Fruit fly (Drosophila melanogaster) whole organism, adult: ENCODE results near the gene CG14125.
A peak's percentile ranks its signal among the peaks of the same experiment; 100 is the strongest.

Experiments
- CG11617 ChIP-seq: fragments of 200-800 bp; sonication (Bioruptor generic); optimal IDR thresholded peaks from 2 replicates; lab custom pipeline; 2017; ENCODE audit warnings: mild to moderate bottlenecking, missing biosample characterization, missing genetic modification reagents, missing genetic modification characterization
- CG12768 ChIP-seq: fragments of 200-800 bp; sonication (Bioruptor generic); optimal IDR thresholded peaks from 2 replicates; lab custom pipeline; 2017; ENCODE audit warnings: missing biosample characterization, missing genetic modification characterization, mild to moderate bottlenecking, moderate library complexity, missing genetic modification reagents
- CG14711 ChIP-seq: fragments of 200-800 bp; sonication (Bioruptor generic); optimal IDR thresholded peaks from 2 replicates; lab custom pipeline; 2018; ENCODE audit warnings: missing biosample characterization, mild to moderate bottlenecking, missing genetic modification characterization, moderate library complexity
- CG1620 ChIP-seq: fragments of 200-800 bp; sonication (Bioruptor generic); optimal IDR thresholded peaks from 2 replicates; lab custom pipeline; 2016; ENCODE audit warnings: missing biosample characterization, missing genetic modification characterization
- CG33017 ChIP-seq: fragments of 200-800 bp; sonication (Bioruptor generic); optimal IDR thresholded peaks from 2 replicates; lab custom pipeline; 2018; ENCODE audit warnings: missing biosample characterization, mild to moderate bottlenecking, missing genetic modification characterization, moderate library complexity
- CG5204 ChIP-seq: fragments of 200-800 bp; sonication (Bioruptor generic); optimal IDR thresholded peaks from 2 replicates; lab custom pipeline; 2016; ENCODE audit warnings: missing biosample characterization, missing genetic modification characterization
- CG7045 ChIP-seq: fragments of 200-800 bp; sonication (Bioruptor generic); optimal IDR thresholded peaks from 2 replicates; lab custom pipeline; 2017; ENCODE audit warnings: missing biosample characterization, mild to moderate bottlenecking, missing genetic modification characterization
- CG7101 ChIP-seq: fragments of 200-800 bp; sonication (Bioruptor generic); optimal IDR thresholded peaks from 2 replicates; lab custom pipeline; 2018; ENCODE audit warnings: missing biosample characterization, mild to moderate bottlenecking, missing genetic modification characterization, moderate library complexity
- Clk ChIP-seq: fragments of 200-800 bp; sonication (Bioruptor generic); optimal IDR thresholded peaks from 2 replicates; lab custom pipeline; 2017; ENCODE audit warnings: missing biosample characterization, missing genetic modification characterization
- Crg-1 ChIP-seq: fragments of 200-800 bp; sonication (Bioruptor generic); optimal IDR thresholded peaks from 2 replicates; lab custom pipeline; 2016; ENCODE audit warnings: missing biosample characterization, missing genetic modification characterization
- Hr96 ChIP-seq: fragments of 200-800 bp; sonication (Bioruptor generic); optimal IDR thresholded peaks from 2 replicates; lab custom pipeline; 2016; ENCODE audit warnings: missing biosample characterization, missing genetic modification characterization
- Mnt ChIP-seq: fragments of 200-800 bp; sonication (Bioruptor generic); optimal IDR thresholded peaks from 2 replicates; lab custom pipeline; 2016; ENCODE audit warnings: missing biosample characterization, mild to moderate bottlenecking, missing genetic modification characterization
- bab1 ChIP-seq: fragments of 200-800 bp; sonication (Bioruptor generic); optimal IDR thresholded peaks from 3 replicates; lab custom pipeline; 2019; ENCODE audit warnings: missing biosample characterization, mild to moderate bottlenecking, missing genetic modification characterization, moderate library complexity
- cic ChIP-seq: fragments of 200-800 bp; sonication (Bioruptor generic); optimal IDR thresholded peaks from 2 replicates; lab custom pipeline; 2017; ENCODE audit warnings: missing biosample characterization, mild to moderate bottlenecking, missing genetic modification characterization, moderate library complexity
- cnc ChIP-seq, 2 experiments: fragments of >200 bp; optimal IDR thresholded peaks; 2 replicates each; lab custom pipeline; 2017
- kay ChIP-seq: fragments of 200-800 bp; sonication (Bioruptor generic); peaks from one replicate; lab custom pipeline; 2016; ENCODE audit warnings: missing biosample characterization, missing genetic modification characterization, borderline replicate concordance
- ovo ChIP-seq: fragments of 200-800 bp; sonication (Bioruptor generic); optimal IDR thresholded peaks from 2 replicates; lab custom pipeline; 2016; ENCODE audit warnings: missing biosample characterization, missing genetic modification characterization
- pad ChIP-seq: fragments of 200-800 bp; sonication (Bioruptor generic); optimal IDR thresholded peaks from 3 replicates; lab custom pipeline; 2017; ENCODE audit warnings: missing biosample characterization, missing genetic modification characterization, mild to moderate bottlenecking, moderate library complexity, missing genetic modification reagents
- tj ChIP-seq: fragments of 200-800 bp; sonication (Bioruptor generic); optimal IDR thresholded peaks from 3 replicates; lab custom pipeline; 2017; ENCODE audit warnings: missing biosample characterization, mild to moderate bottlenecking, missing genetic modification characterization, moderate library complexity
- toe ChIP-seq: fragments of 200-800 bp; sonication (Bioruptor generic); optimal IDR thresholded peaks from 2 replicates; lab custom pipeline; 2016; ENCODE audit warnings: missing biosample characterization, missing genetic modification characterization

Gene CG14125

DNA sequence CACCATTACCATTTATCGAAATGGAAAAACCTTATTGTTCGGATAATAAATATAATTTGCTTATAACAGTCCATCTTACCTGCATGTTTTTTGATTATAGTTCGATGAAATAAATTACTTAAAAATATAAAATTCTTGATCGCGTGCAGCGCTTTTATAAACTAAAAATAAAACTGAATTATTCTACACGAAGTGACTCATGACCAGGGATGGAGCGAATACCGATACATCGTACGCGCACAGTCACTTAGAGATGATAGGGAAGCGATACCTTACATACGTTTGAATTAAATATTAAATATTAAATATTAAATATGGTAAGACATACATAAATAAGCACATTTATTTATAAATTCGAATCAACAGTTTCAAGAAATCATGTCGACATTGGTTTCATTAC is 18.3 kb downstream of the CG14125 start, which contains the start of gene viaf:
Gene viaf, minus strand, starts transcription at position 220 of the 400 bp plus-strand sequence.
- TF ChIP-seq CG11617 (GFP tag; lab: Kevin White, UChicago) (peak; percentile 31), CG33017 (no peak), CG14711 (tag; lab: Kevin White, UChicago) (peak; percentile 17), CG5204 (GFP tag; lab: Kevin White, UChicago) (peak; percentile 3), CG7101 (tag; lab: Kevin White, UChicago) (peak; percentile 46), Hr96 (GFP tag; lab: Kevin White, UChicago) (no peak), Mnt (peak; percentile 53), toe (peak; percentile 26), bab1 (GFP tag; lab: Kevin White, UChicago) (peak; percentile 78), CG1620 (peak; percentile 27), cic (GFP tag; lab: Kevin White, UChicago) (no peak), kay (peak; percentile 99)

DNA sequence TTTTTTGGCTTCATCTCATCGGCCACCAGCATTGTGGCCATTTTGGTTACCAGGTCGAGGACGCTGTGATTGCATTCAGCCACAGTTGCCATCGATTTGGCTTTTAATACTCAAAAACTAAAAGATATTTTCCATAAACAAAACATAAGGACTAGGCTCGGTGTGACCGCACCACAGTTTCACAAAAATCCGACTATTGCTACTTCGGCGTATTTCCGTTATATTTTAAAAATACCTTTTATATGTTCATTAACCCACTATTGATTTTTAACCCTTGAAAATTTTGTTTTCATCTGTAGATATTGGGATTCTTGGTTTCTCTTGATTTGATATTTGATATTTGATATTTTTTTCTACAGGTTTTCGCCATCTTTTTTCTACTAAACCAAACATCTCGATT is 23.3 kb downstream of the CG14125 start, which contains the start of gene Grip163:
Gene Grip163, minus strand, starts transcription at position 180 of the 400 bp plus-strand sequence.
- TF ChIP-seq Clk (GFP tag; lab: Kevin White, UChicago) (no peak), Hr96 (GFP tag; lab: Kevin White, UChicago) (no peak), CG7101 (tag; lab: Kevin White, UChicago) (no peak), CG33017 (no peak), cic (GFP tag; lab: Kevin White, UChicago) (no peak), CG7045 (GFP tag; lab: Kevin White, UChicago) (no peak), bab1 (GFP tag; lab: Kevin White, UChicago) (no peak), Mnt (no peak)

DNA sequence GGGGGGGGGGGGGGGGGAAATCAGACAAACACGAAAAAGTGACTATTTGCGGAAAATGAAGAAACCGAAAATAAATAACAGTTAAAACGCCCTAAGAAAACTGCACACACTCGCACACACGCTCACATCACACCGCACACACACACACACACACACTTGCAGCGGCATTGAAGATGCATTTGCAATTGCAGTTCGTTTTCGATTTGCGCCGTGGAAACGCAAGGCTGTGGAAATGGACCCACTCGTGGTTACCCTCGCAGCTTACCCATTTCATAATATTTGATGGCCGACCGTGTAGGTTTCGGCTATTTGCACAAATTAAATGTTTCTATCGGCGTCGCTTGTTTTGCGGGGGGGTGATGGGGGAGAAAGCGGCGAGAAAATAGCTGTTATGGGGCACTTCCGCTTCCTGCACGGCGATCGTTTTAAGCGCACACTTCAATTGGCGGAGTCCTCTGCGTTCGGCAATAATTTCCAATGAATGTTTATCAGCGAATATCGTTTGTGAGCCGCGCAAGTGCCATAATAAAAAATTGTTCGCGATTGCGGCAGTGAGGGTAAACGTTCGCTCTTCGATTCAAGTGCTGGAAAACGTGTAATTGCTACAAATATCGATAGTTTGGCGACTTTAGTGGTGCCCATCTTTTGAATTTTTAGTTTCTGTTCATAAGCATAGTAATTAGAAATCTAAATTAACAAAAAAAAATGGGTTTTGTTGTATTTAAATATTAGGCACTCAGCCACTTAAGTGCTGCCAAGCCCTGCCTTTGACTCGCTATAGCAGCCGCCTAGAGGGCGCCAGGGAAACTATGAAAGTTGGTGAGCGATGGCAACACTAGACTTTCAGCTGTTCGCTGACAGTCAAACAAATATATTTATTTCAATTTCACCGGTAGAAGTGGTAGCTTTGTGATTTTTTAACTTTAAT is 27.9 kb downstream of the CG14125 start, which contains the start of the genes Pop2 and CG6928:
Gene Pop2, minus strand, starts transcription at position 595 of the 928 bp plus-strand sequence.
Gene CG6928, plus strand, starts transcription at position 835 of the 928 bp plus-strand sequence.
- TF ChIP-seq Clk (GFP tag; lab: Kevin White, UChicago) (peak; percentile 68), CG7101 (tag; lab: Kevin White, UChicago) (peak; percentile 46), cic (GFP tag; lab: Kevin White, UChicago) (no peak), Crg-1 (peak; percentile 79), kay (no peak), pad (GFP tag; lab: Kevin White, UChicago) (peak; percentile 61), CG12768 (peak; percentile 38), cnc (optimal IDR thresholded peaks at IDR 0.05; lab: Kevin White, UChicago) (no peak), CG33017 (no peak), CG7045 (GFP tag; lab: Kevin White, UChicago) (no peak), CG1620 (peak; percentile 87), Mnt (peak; percentile 73), tj (GFP tag; lab: Kevin White, UChicago) (peak; percentile 24), toe (peak; percentile 82), CG11617 (GFP tag; lab: Kevin White, UChicago) (peak; percentile 47), CG5204 (GFP tag; lab: Kevin White, UChicago) (peak; percentile 82), ovo (GFP tag; lab: Kevin White, UChicago) (peak; percentile 71), Hr96 (GFP tag; lab: Kevin White, UChicago) (peak; percentile 82), bab1 (GFP tag; lab: Kevin White, UChicago) (peak; percentile 27), CG14711 (tag; lab: Kevin White, UChicago) (peak; percentile 98)

DNA sequence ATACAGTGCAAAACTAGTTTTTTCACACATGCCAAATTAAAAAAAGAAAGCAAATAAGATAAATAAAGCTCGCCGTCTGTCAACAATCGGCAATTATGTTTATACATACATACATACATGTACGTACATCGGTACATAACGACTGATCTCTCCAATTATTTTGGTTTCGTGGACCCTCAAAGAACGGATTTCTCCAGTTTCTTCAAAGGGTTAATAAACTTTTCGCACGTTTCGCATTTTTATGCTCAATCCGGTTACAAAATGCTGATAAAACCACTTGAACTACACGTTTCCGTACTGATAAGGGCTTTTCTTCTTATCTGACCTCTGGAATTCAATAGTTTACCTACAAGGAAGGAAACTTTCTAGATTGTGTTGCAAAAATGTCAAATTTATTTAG is 28.8 kb downstream of the CG14125 start:
- TF ChIP-seq pad (GFP tag; lab: Kevin White, UChicago) (peak; percentile 20), CG33017 (no peak), Clk (GFP tag; lab: Kevin White, UChicago) (no peak), Hr96 (GFP tag; lab: Kevin White, UChicago) (no peak), bab1 (GFP tag; lab: Kevin White, UChicago) (no peak), ovo (GFP tag; lab: Kevin White, UChicago) (no peak)

DNA sequence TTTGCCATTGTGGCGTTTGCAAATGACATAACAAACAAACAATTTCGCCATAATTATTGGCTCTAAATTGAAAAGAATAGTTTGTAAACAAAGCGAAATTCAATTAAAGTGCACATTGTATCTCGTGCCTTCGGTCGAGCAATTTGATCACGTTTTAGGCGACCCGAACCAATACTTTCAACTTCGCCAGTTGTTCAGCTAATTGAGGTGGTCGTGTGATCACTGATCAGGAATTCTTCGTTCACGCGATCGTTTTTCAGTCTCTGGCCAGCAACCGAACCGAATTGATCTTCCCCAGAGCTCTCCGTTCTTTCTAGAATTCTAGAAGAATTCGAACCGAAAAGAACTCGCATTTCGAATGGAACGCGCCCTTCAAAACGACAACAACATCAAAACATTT is 29.4 kb downstream of the CG14125 start:
- no peak for TF ChIP-seq CG14711 (tag; lab: Kevin White, UChicago)
- TF ChIP-seq tj (GFP tag; lab: Kevin White, UChicago) = no peak
- TF ChIP-seq cnc (optimal IDR thresholded peaks at IDR 0.05; lab: Kevin White, UChicago) = no peak
- no peak for TF ChIP-seq Mnt
- TF ChIP-seq kay = no peak
- TF ChIP-seq CG1620 = no peak
- no peak for TF ChIP-seq toe
- TF ChIP-seq CG11617 (GFP tag; lab: Kevin White, UChicago) = no peak
- no peak for TF ChIP-seq Hr96 (GFP tag; lab: Kevin White, UChicago)
- no peak for TF ChIP-seq CG7101 (tag; lab: Kevin White, UChicago)
- TF ChIP-seq Clk (GFP tag; lab: Kevin White, UChicago) = no peak
- no peak for TF ChIP-seq pad (GFP tag; lab: Kevin White, UChicago)
- TF ChIP-seq CG7045 (GFP tag; lab: Kevin White, UChicago) = no peak
- TF ChIP-seq CG5204 (GFP tag; lab: Kevin White, UChicago) = no peak

DNA sequence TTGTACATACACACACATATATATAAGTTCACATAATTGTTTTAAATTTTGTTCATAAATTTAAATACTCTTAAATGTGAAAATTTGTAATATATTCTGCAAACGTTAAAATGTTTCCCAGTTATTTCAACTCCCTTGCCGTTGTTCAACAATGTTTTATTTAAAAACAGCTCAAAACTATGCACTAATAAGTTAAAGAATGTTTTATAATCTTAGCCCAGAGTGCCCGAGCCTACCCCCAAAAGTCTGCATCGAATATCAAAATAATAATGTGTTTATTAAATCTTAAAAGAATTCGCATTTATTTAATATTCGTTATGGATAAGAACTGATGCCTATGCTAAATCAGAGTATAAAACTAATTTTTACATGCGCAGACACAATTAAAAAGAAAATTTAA is 33.2 kb downstream of the CG14125 start:
- TF ChIP-seq cnc (optimal IDR thresholded peaks at IDR 0.05; lab: Kevin White, UChicago) (no peak), Clk (GFP tag; lab: Kevin White, UChicago) (no peak)
